Fruit fly (Drosophila melanogaster) whole organism, embryonic: Measurements from ENCODE around the gene shd.

Experiments
- Asciz ChIP-seq: fragments of 200-800 bp; sonication (Bioruptor generic); optimal IDR thresholded peaks from 2 replicates; lab custom pipeline; 2017; ENCODE audit warnings: missing biosample characterization, mild to moderate bottlenecking, missing genetic modification characterization, missing genetic modification reagents
- CG1024 ChIP-seq: fragments of 200-800 bp; sonication (Bioruptor generic); IDR thresholded peaks from 2 replicates; pipeline ENCODE4 v1.3.6; 2022; ENCODE audit warnings: missing biosample characterization, missing genetic modification characterization
- CG10543 ChIP-seq: fragments of 200-800 bp; sonication (Bioruptor generic); optimal IDR thresholded peaks from 3 replicates; lab custom pipeline; 2017; ENCODE audit warnings: missing biosample characterization, mild to moderate bottlenecking, missing genetic modification characterization, moderate library complexity
- CG11247 ChIP-seq: fragments of 200-800 bp; sonication (Bioruptor generic); IDR thresholded peaks from 2 replicates; pipeline ENCODE4 v1.3.6; 2022; ENCODE audit warnings: missing biosample characterization, missing genetic modification characterization
- CG11398 ChIP-seq: fragments of 200-800 bp; sonication (Bioruptor generic); optimal IDR thresholded peaks from 2 replicates; lab custom pipeline; 2016; ENCODE audit warnings: missing biosample characterization, missing genetic modification characterization
- CG12219 ChIP-seq: fragments of 200-800 bp; sonication (Bioruptor generic); optimal IDR thresholded peaks from 3 replicates; lab custom pipeline; 2018; ENCODE audit warnings: missing biosample characterization, mild to moderate bottlenecking, missing genetic modification characterization
- CG12942 ChIP-seq: fragments of 200-800 bp; sonication (Bioruptor generic); optimal IDR thresholded peaks from 3 replicates; lab custom pipeline; 2016; ENCODE audit warnings: missing biosample characterization, missing genetic modification characterization
- CG16815 ChIP-seq: fragments of 200-800 bp; sonication (Bioruptor generic); optimal IDR thresholded peaks from 3 replicates; lab custom pipeline; 2017; ENCODE audit warnings: missing biosample characterization, mild to moderate bottlenecking, missing genetic modification characterization
- CG17568 ChIP-seq: fragments of 200-800 bp; sonication (Bioruptor generic); optimal IDR thresholded peaks from 2 replicates; lab custom pipeline; 2018; ENCODE audit warnings: missing biosample characterization, mild to moderate bottlenecking, missing genetic modification characterization, moderate library complexity
- CG18011 ChIP-seq: fragments of 200-800 bp; sonication (Bioruptor generic); optimal IDR thresholded peaks from 2 replicates; lab custom pipeline; 2017; ENCODE audit warnings: missing biosample characterization, missing genetic modification characterization, mild to moderate bottlenecking, moderate library complexity, missing genotype
- CG31224 ChIP-seq: fragments of 200-800 bp; sonication (Bioruptor generic); IDR thresholded peaks from 2 replicates; pipeline ENCODE4 v1.3.6; 2022; ENCODE audit warnings: missing biosample characterization, missing genetic modification characterization
- CG32532 ChIP-seq: fragments of 200-800 bp; sonication (Bioruptor generic); IDR thresholded peaks from 2 replicates; pipeline ENCODE4 v1.3.6; 2022; ENCODE audit warnings: missing biosample characterization, missing genetic modification characterization
- CG3995 ChIP-seq: fragments of 200-800 bp; sonication (Bioruptor generic); optimal IDR thresholded peaks from 3 replicates; lab custom pipeline; 2016; ENCODE audit warnings: missing biosample characterization, missing genetic modification characterization
- CG4360 ChIP-seq: fragments of 200-800 bp; sonication (Bioruptor generic); IDR thresholded peaks from 2 replicates; pipeline ENCODE4 v1.3.6; 2022; ENCODE audit warnings: missing biosample characterization, missing genetic modification characterization
- CG4820 ChIP-seq: fragments of 200-800 bp; sonication (Bioruptor generic); optimal IDR thresholded peaks from 3 replicates; lab custom pipeline; 2016; ENCODE audit warnings: missing biosample characterization, missing genetic modification characterization
- CG5953 ChIP-seq: fragments of 200-800 bp; sonication (Bioruptor generic); IDR thresholded peaks from 2 replicates; pipeline ENCODE4 v1.3.6; 2022; ENCODE audit warnings: missing biosample characterization, missing genetic modification characterization
- CG6765 ChIP-seq: fragments of 200-800 bp; sonication (Bioruptor generic); optimal IDR thresholded peaks from 3 replicates; lab custom pipeline; 2017; ENCODE audit warnings: missing biosample characterization, mild to moderate bottlenecking, missing genetic modification characterization
- CG7271 ChIP-seq: fragments of 200-800 bp; sonication (Bioruptor generic); optimal IDR thresholded peaks from 2 replicates; lab custom pipeline; 2018; ENCODE audit warnings: missing biosample characterization, mild to moderate bottlenecking, missing genetic modification characterization, moderate library complexity
- CG7556 ChIP-seq: fragments of 200-800 bp; sonication (Bioruptor generic); optimal IDR thresholded peaks from 2 replicates; lab custom pipeline; 2017; ENCODE audit warnings: missing biosample characterization, mild to moderate bottlenecking, missing genetic modification characterization
- CG8281 ChIP-seq: fragments of 200-800 bp; sonication (Bioruptor generic); optimal IDR thresholded peaks from 2 replicates; lab custom pipeline; 2018; ENCODE audit warnings: missing biosample characterization, mild to moderate bottlenecking, missing genetic modification characterization, moderate library complexity
- CG9437 ChIP-seq: fragments of 200-800 bp; sonication (Bioruptor generic); optimal IDR thresholded peaks from 2 replicates; lab custom pipeline; 2018; ENCODE audit warnings: missing biosample characterization, mild to moderate bottlenecking, missing genetic modification characterization
- CG9727 ChIP-seq: fragments of 200-800 bp; sonication (Bioruptor generic); optimal IDR thresholded peaks from 3 replicates; lab custom pipeline; 2017; ENCODE audit warnings: missing biosample characterization, mild to moderate bottlenecking, missing genetic modification characterization
- CG9876 ChIP-seq: fragments of 200-800 bp; sonication (Bioruptor generic); optimal IDR thresholded peaks from 2 replicates; lab custom pipeline; 2016; ENCODE audit warnings: missing biosample characterization, missing genetic modification characterization
- CrebB ChIP-seq: fragments of 200-800 bp; sonication (Bioruptor generic); optimal IDR thresholded peaks from 3 replicates; lab custom pipeline; 2018; ENCODE audit warnings: missing biosample characterization, mild to moderate bottlenecking, missing genetic modification characterization
- D ChIP-seq, 2 experiments: fragments of 200-800 bp in 1 of 2; fragments of >200 bp in 1 of 2; sonication (Bioruptor generic) in 1 of 2; optimal IDR thresholded peaks; 2 replicates in 1 of 2; 3 replicates in 1 of 2; lab custom pipeline; 2017; ENCODE audit warnings: mild to moderate bottlenecking in 1 of 2, missing biosample characterization in 1 of 2, missing genetic modification characterization in 1 of 2, missing genetic modification reagents in 1 of 2
- H15 ChIP-seq: fragments of 200-800 bp; sonication (Bioruptor generic); IDR thresholded peaks from 3 replicates; pipeline ENCODE4 v1.3.6; 2022; ENCODE audit warnings: missing biosample characterization, missing genetic modification characterization
- Hmr ChIP-seq: fragments of 200-800 bp; sonication (Bioruptor generic); optimal IDR thresholded peaks from 3 replicates; lab custom pipeline; 2017; ENCODE audit warnings: mild to moderate bottlenecking, missing biosample characterization, missing genetic modification reagents, missing genetic modification characterization
- Mes4 ChIP-seq: fragments of 200-800 bp; sonication (Bioruptor generic); optimal IDR thresholded peaks from 2 replicates; lab custom pipeline; 2016; ENCODE audit warnings: missing biosample characterization, missing genetic modification characterization
- NC2β ChIP-seq: fragments of 200-800 bp; sonication (Bioruptor generic); optimal IDR thresholded peaks from 2 replicates; lab custom pipeline; 2016; ENCODE audit warnings: missing biosample characterization, missing genetic modification characterization
- NfI ChIP-seq: fragments of 200-800 bp; sonication (Bioruptor generic); optimal IDR thresholded peaks from 3 replicates; lab custom pipeline; 2018; ENCODE audit warnings: missing biosample characterization, mild to moderate bottlenecking, missing genetic modification characterization, moderate library complexity
- Ssrp ChIP-seq: fragments of 200-800 bp; sonication (Bioruptor generic); optimal IDR thresholded peaks from 2 replicates; lab custom pipeline; 2018; ENCODE audit warnings: missing biosample characterization, mild to moderate bottlenecking, missing genetic modification characterization, moderate library complexity
- TFAM ChIP-seq: fragments of 200-800 bp; sonication (Bioruptor generic); optimal IDR thresholded peaks from 2 replicates; lab custom pipeline; 2017; ENCODE audit warnings: missing biosample characterization, missing genetic modification characterization, inconsistent platforms
- ap ChIP-seq: fragments of 200-800 bp; sonication (Bioruptor generic); IDR thresholded peaks from 2 replicates; pipeline ENCODE4 v1.3.6; 2022; ENCODE audit warnings: missing biosample characterization, missing genetic modification characterization
- ara ChIP-seq: fragments of 200-800 bp; sonication (Bioruptor generic); IDR thresholded peaks from 2 replicates; pipeline ENCODE4 v1.3.6; 2022; ENCODE audit warnings: missing biosample characterization, missing genetic modification characterization
- bcd ChIP-seq: fragments of 200-800 bp; sonication (Bioruptor generic); optimal IDR thresholded peaks from 2 replicates; lab custom pipeline; 2017; ENCODE audit warnings: missing biosample characterization, mild to moderate bottlenecking, missing genetic modification characterization
- ci ChIP-seq: fragments of 200-800 bp; sonication (Bioruptor generic); IDR thresholded peaks from 3 replicates; pipeline ENCODE4 v1.3.6; 2022; ENCODE audit warnings: missing biosample characterization, missing genetic modification characterization
- corto ChIP-seq: fragments of 200-800 bp; sonication (Bioruptor generic); optimal IDR thresholded peaks from 2 replicates; lab custom pipeline; 2016; ENCODE audit warnings: missing biosample characterization, mild to moderate bottlenecking, missing genetic modification characterization, moderate library complexity
- crp ChIP-seq, 2 experiments: fragments of 200-800 bp; sonication (Bioruptor generic); optimal IDR thresholded peaks; 2 replicates in 1 of 2; 3 replicates in 1 of 2; lab custom pipeline; 2017; ENCODE audit warnings: missing biosample characterization in 2 of 2, missing genetic modification characterization in 2 of 2, mild to moderate bottlenecking in 1 of 2, moderate library complexity in 1 of 2
- gsb ChIP-seq: fragments of 200-800 bp; sonication (Bioruptor generic); IDR thresholded peaks from 2 replicates; pipeline ENCODE4 v1.3.6; 2022; ENCODE audit warnings: missing biosample characterization, missing genetic modification characterization
- ham ChIP-seq: fragments of 200-800 bp; sonication (Bioruptor generic); IDR thresholded peaks from 2 replicates; pipeline ENCODE4 v1.3.6; 2022; ENCODE audit warnings: missing biosample characterization, missing genetic modification characterization
- hkb ChIP-seq, 2 experiments: fragments of 200-800 bp in 1 of 2; fragments of >200 bp in 1 of 2; sonication (Bioruptor generic) in 1 of 2; IDR thresholded peaks in 1 of 2; optimal IDR thresholded peaks in 1 of 2; 2 replicates each; pipeline versions ENCODE4 v1.3.6 to Lab custom; 2017 to 2022; ENCODE audit warnings: missing biosample characterization in 1 of 2, missing genetic modification characterization in 1 of 2
- kay ChIP-seq: fragments of 200-800 bp; sonication (Bioruptor generic); optimal IDR thresholded peaks from 2 replicates; lab custom pipeline; 2016; ENCODE audit warnings: missing biosample characterization, missing genetic modification characterization
- prd ChIP-seq, 3 experiments: fragments of >200 bp in 2 of 3; fragments of 200-800 bp in 1 of 3; sonication (Bioruptor generic) in 1 of 3; optimal IDR thresholded peaks in 2 of 3; IDR thresholded peaks in 1 of 3; 2 replicates in 2 of 3; 3 replicates in 1 of 3; pipeline versions ENCODE4 v1.3.6 to Lab custom; 2017 to 2022; ENCODE audit warnings: missing biosample characterization in 1 of 3, missing genetic modification characterization in 1 of 3
- psq ChIP-seq: fragments of 200-800 bp; sonication (Bioruptor generic); optimal IDR thresholded peaks from 2 replicates; lab custom pipeline; 2017; ENCODE audit warnings: missing biosample characterization, missing genetic modification characterization
- slbo ChIP-seq: fragments of 200-800 bp; sonication (Bioruptor generic); IDR thresholded peaks from 2 replicates; pipeline ENCODE4 v1.3.6; 2022; ENCODE audit warnings: missing biosample characterization, missing genetic modification characterization
- sug ChIP-seq: fragments of 200-800 bp; optimal IDR thresholded peaks from 2 replicates; lab custom pipeline; 2019; ENCODE audit warnings: missing biosample characterization, mild to moderate bottlenecking, missing genetic modification characterization, moderate library complexity
- tx ChIP-seq: fragments of 200-800 bp; sonication (Bioruptor generic); optimal IDR thresholded peaks from 2 replicates; lab custom pipeline; 2016; ENCODE audit warnings: missing biosample characterization, missing genetic modification characterization

The shd gene

dm6 chr3L:14631964-14632758 is 17.9 kb downstream of the shd start, which contains the start of the genes RecQ5 and dlp (continued):
- TF ChIP-seq crp (GFP tag; optimal IDR thresholded peaks at IDR 0.05; lab: Kevin White, UChicago) (peak; percentile 49 to 91), CG11398 (no peak), Ssrp (tag; lab: Kevin White, UChicago) (peak; percentile 80), CrebB (peak; percentile 19), CG4820 (GFP tag; lab: Kevin White, UChicago) (peak; percentile 78), CG16815 (peak; percentile 73), CG9876 (GFP tag; lab: Kevin White, UChicago) (no peak), NC2β (GFP tag; lab: Kevin White, UChicago) (peak; percentile 55), CG6765 (GFP tag; lab: Kevin White, UChicago) (peak; percentile 42), kay (GFP tag; lab: Kevin White, UChicago) (peak; percentile 72), CG7556 (GFP tag; lab: Kevin White, UChicago) (peak; percentile 84), CG3995 (GFP tag; lab: Kevin White, UChicago) (peak; percentile 98), CG7271 (tag; lab: Kevin White, UChicago) (peak; percentile 25), psq (GFP tag; lab: Kevin White, UChicago) (peak; percentile 39), bcd (GFP tag; lab: Kevin White, UChicago) (peak; percentile 58), CG11247 (peak; percentile 58), H15 (peak; percentile 64; the same call in 1 of the 3 replicates), ham (GFP tag; lab: Robert Waterston, UW) (no peak), hkb (optimal IDR thresholded peaks at IDR 0.05; lab: Kevin White, UChicago) (no peak), hkb (GFP tag; IDR thresholded peaks at IDR 0.05; lab: Robert Waterston, UW) (peak; percentile 74), CG32532 (GFP tag; lab: Robert Waterston, UW) (peak; percentile 70), CG12219 (GFP tag; lab: Kevin White, UChicago) (peak; percentile 32), sug (tag; lab: Kevin White, UChicago) (peak; percentile 80), CG8281 (peak; percentile 26), ap (GFP tag; lab: Robert Waterston, UW) (peak; percentile 64), D (optimal IDR thresholded peaks at IDR 0.05; lab: Kevin White, UChicago) (no peak), D (GFP tag; optimal IDR thresholded peaks at IDR 0.05; lab: Kevin White, UChicago) (peak; percentile 57), TFAM (GFP tag; lab: Kevin White, UChicago) (no peak), tx (GFP tag; lab: Kevin White, UChicago) (peak; percentile 47), slbo (GFP tag; lab: Robert Waterston, UW) (peak; percentile 91), CG17568 (GFP tag; lab: Kevin White, UChicago) (peak; percentile 18), CG31224 (GFP tag; lab: Robert Waterston, UW) (peak; percentile 35; the same call in 1 of the 2 replicates), Hmr (peak; percentile 80), Asciz (GFP tag; lab: Kevin White, UChicago) (peak; percentile 60), CG5953 (GFP tag; lab: Robert Waterston, UW) (peak; percentile 81), ci (GFP tag; lab: Robert Waterston, UW) (peak; percentile 85), Mes4 (GFP tag; lab: Kevin White, UChicago) (no peak), CG4360 (no peak), ara (GFP tag; lab: Robert Waterston, UW) (peak; percentile 69; the same call in 1 of the 2 replicates), CG9727 (peak; percentile 89), CG10543 (GFP tag; lab: Kevin White, UChicago) (peak; percentile 86), corto (GFP tag; lab: Kevin White, UChicago) (peak; percentile 2), CG12942 (GFP tag; lab: Kevin White, UChicago) (peak; percentile 75), CG18011 (peak; percentile 58), CG1024 (peak; percentile 36; the same call in 1 of the 2 replicates), CG9437 (GFP tag; lab: Kevin White, UChicago) (peak; percentile 77), NfI (GFP tag; lab: Kevin White, UChicago) (peak; percentile 76), prd (optimal IDR thresholded peaks at IDR 0.05; lab: Kevin White, UChicago) (no peak), prd (GFP tag; IDR thresholded peaks at IDR 0.05; lab: Robert Waterston, UW) (peak; percentile 12; the same call in 1 of the 3 replicates), gsb (GFP tag; lab: Robert Waterston, UW) (peak; percentile 44; the same call in 1 of the 2 replicates)
